Fruit fly (Drosophila melanogaster): Measurements from ENCODE around the gene CG11034.

DNA sequence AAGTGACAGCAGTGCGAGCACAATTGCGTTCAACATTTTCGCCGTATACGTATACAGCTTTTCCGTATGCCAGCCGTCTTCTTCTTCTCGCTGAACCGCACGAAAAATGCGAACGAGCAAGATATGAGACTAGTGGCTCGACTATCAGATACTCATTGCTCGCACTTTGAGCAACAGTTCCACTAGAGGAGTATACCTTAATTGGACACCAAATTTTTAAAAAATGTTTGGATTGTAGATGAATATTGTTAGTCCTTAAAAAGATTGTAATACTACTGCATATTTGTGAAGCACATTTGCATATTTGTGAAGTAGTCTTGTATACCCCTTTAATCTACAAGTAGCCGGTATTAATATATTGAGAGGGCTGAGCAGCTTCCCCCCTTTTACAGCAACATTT is 27.0 kb upstream of the CG11034 start:
- TF ChIP-seq CG16779 (tag; optimal IDR thresholded peaks at IDR 0.05) (no peak), Hr39 (GFP tag; optimal IDR thresholded peaks at IDR 0.05) (peak; percentile 32), Blimp-1 (GFP tag; optimal IDR thresholded peaks at IDR 0.05) (no peak), CG10631 (GFP tag; optimal IDR thresholded peaks at IDR 0.05) (peak; percentile 2), topi (GFP tag; optimal IDR thresholded peaks at IDR 0.05) (peak; percentile 28), vri (GFP tag; optimal IDR thresholded peaks at IDR 0.05) (no peak), CG6808 (GFP tag; optimal IDR thresholded peaks at IDR 0.05) (no peak), Hr38 (GFP tag; optimal IDR thresholded peaks at IDR 0.05) (no peak), CG34406 (GFP tag; optimal IDR thresholded peaks at IDR 0.05) (no peak), Sox102F (GFP tag; optimal IDR thresholded peaks at IDR 0.05) (peak; percentile 2), Ets96B (tag; optimal IDR thresholded peaks at IDR 0.05) (peak; percentile 27)

Data from whole organism, prepupa.